Fruit fly (Drosophila melanogaster): ENCODE data around the gene CG34159.

The CG34159 gene

dm6 chr2L:10226724-10227407 lies 22.7 kb upstream of the CG34159 start, which contains the start of gene CG5708 (continued):
- TF ChIP-seq gfzf (GFP tag; optimal IDR thresholded peaks at IDR 0.05), result no peak
- no peak for TF ChIP-seq CG2678 (tag; optimal IDR thresholded peaks at IDR 0.05)
- no peak for TF ChIP-seq CG4820 (GFP tag; optimal IDR thresholded peaks at IDR 0.05)
- no peak for TF ChIP-seq Pdp1 (GFP tag; optimal IDR thresholded peaks at IDR 0.05)
- TF ChIP-seq da (GFP tag; optimal IDR thresholded peaks at IDR 0.05), result no peak
- TF ChIP-seq Poxn (GFP tag; IDR thresholded peaks at IDR 0.05), result no peak
- TF ChIP-seq CG6854 (GFP tag; optimal IDR thresholded peaks at IDR 0.05), result no peak
- no peak for TF ChIP-seq HLH4C (GFP tag; IDR thresholded peaks at IDR 0.05; ENCODE audit: partially characterized antibody)
- TF ChIP-seq Fer2 (tag; optimal IDR thresholded peaks at IDR 0.05), result no peak
- TF ChIP-seq CG17912 (GFP tag; optimal IDR thresholded peaks at IDR 0.05), result no peak
- TF ChIP-seq lbe (GFP tag; optimal IDR thresholded peaks at IDR 0.05), result no peak
- TF ChIP-seq Fer3 (tag; optimal IDR thresholded peaks at IDR 0.05), result no peak
- TF ChIP-seq shn (GFP tag; optimal IDR thresholded peaks at IDR 0.05), result no peak
- TF ChIP-seq bigmax (GFP tag; optimal IDR thresholded peaks at IDR 0.05), result no peak
- TF ChIP-seq CG1529 (GFP tag; optimal IDR thresholded peaks at IDR 0.05), result no peak
- TF ChIP-seq CG5953 (GFP tag; IDR thresholded peaks at IDR 0.05), result no peak
- TF ChIP-seq amos (GFP tag; IDR thresholded peaks at IDR 0.05; ENCODE audit: partially characterized antibody), result peak; percentile 68; the same call in 1 of the 2 replicates
- peak in 1 of 2 experiments; percentile 48 for TF ChIP-seq crp (GFP tag; optimal IDR thresholded peaks at IDR 0.05)
- no peak for TF ChIP-seq fd102C (GFP tag; optimal IDR thresholded peaks at IDR 0.05)
- TF ChIP-seq Side (GFP tag; optimal IDR thresholded peaks at IDR 0.05), result no peak
- TF ChIP-seq ken (GFP tag; IDR thresholded peaks at IDR 0.05), result no peak; the same call in 2 of the 3 replicates
- no peak for TF ChIP-seq BtbVII (GFP tag; optimal IDR thresholded peaks at IDR 0.05)
- no peak for TF ChIP-seq CG18599 (GFP tag; optimal IDR thresholded peaks at IDR 0.05)
- TF ChIP-seq ems (GFP tag; optimal IDR thresholded peaks at IDR 0.05), result no peak
- no peak for TF ChIP-seq CG2875 (GFP tag; optimal IDR thresholded peaks at IDR 0.05)
- no peak for TF ChIP-seq sna (GFP tag; IDR thresholded peaks at IDR 0.05; ENCODE audit: partially characterized antibody)
- peak; percentile 13 for TF ChIP-seq Ets65A (GFP tag)
- TF ChIP-seq Med (GFP tag), result peak; percentile 76
- no peak for TF ChIP-seq ash1 (GFP tag; optimal IDR thresholded peaks at IDR 0.05)
- TF ChIP-seq CG18476 (GFP tag; optimal IDR thresholded peaks at IDR 0.05), result no peak
- no peak for TF ChIP-seq Fer1 (GFP tag; optimal IDR thresholded peaks at IDR 0.05)
- no peak for TF ChIP-seq tio (GFP tag; optimal IDR thresholded peaks at IDR 0.05)
- TF ChIP-seq mld (GFP tag; IDR thresholded peaks at IDR 0.05; ENCODE audit: partially characterized antibody), result no peak
- no peak for TF ChIP-seq cg (GFP tag; optimal IDR thresholded peaks at IDR 0.05)
- no peak for TF ChIP-seq Kr (GFP tag; optimal IDR thresholded peaks at IDR 0.05)
- TF ChIP-seq ewg (GFP tag; optimal IDR thresholded peaks at IDR 0.05), result no peak
- no peak for TF ChIP-seq Xrp1 (GFP tag; IDR thresholded peaks at IDR 0.05)
- TF ChIP-seq CG6654 (GFP tag; optimal IDR thresholded peaks at IDR 0.05), result no peak
- no peak for TF ChIP-seq CG4707 (GFP tag; optimal IDR thresholded peaks at IDR 0.05)
- TF ChIP-seq tll (GFP tag; optimal IDR thresholded peaks at IDR 0.05), result no peak
- TF ChIP-seq emc (GFP tag; optimal IDR thresholded peaks at IDR 0.05), result no peak
- no peak for TF ChIP-seq CG11696 (GFP tag; IDR thresholded peaks at IDR 0.05)
- TF ChIP-seq sr (GFP tag; IDR thresholded peaks at IDR 0.05), result no peak
- TF ChIP-seq CG16813 (GFP tag; IDR thresholded peaks at IDR 0.05; ENCODE audit: partially characterized antibody), result peak; percentile 58
- TF ChIP-seq CG8924 (tag; optimal IDR thresholded peaks at IDR 0.05), result peak; percentile 25
- no peak for TF ChIP-seq klu (GFP tag; IDR thresholded peaks at IDR 0.05)
- no peak for TF ChIP-seq CG1602 (GFP tag; optimal IDR thresholded peaks at IDR 0.05)
- TF ChIP-seq pb (GFP tag; optimal IDR thresholded peaks at IDR 0.05), result no peak
- peak; percentile 47 for TF ChIP-seq Nf-YC (tag; optimal IDR thresholded peaks at IDR 0.05)

Measured in whole organism, embryonic.